Fruit fly (Drosophila melanogaster): ENCODE results near the gene CG13033.
"Not testable (repeated sequence)": the region's sequence is repeated elsewhere in the genome, so short reads cannot be mapped to it uniquely, and the experiment has no call there.

The CG13033 gene

DNA sequence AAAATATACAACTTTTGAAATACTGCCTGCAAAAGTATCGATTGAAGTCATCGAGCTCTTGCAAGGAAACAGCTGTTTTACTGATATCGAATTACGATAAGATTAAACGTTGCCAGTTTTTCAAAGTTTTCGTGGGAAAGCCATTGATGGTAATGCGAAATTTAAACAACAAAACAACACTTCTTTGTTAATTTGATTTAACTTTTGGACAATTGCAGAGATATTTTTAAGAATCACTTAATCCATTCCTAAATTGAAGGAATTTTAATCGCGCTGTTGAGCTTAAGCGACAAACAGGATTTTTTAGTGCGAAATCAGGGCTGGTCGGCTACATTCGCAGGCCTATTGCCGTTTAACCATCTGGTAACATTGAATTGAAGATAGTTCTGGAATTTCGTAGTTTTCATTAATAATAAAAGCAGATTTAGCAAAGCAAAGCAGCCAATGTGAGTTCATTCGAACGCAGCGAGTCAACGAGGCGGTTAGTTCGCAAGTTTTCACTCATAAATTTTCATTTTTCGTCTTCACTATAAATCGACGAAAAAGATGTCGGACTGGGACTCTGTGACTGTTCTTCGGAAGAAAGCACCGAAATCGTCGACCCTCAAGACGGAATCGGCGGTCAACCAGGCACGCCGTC, 29.0 kb upstream of the CG13033 start, which contains the start of gene mbf1:
mbf1 (plus strand) TSS at position 130 of the 640 bp plus-strand sequence.
- no peak for TF ChIP-seq Myc (optimal IDR thresholded peaks at IDR 0.05)
- no peak for TF ChIP-seq CG9705 (GFP tag; optimal IDR thresholded peaks at IDR 0.05)
- TF ChIP-seq psq (GFP tag; optimal IDR thresholded peaks at IDR 0.05): no peak
- peak; percentile 37 for TF ChIP-seq brk (GFP tag; optimal IDR thresholded peaks at IDR 0.05)
- no peak for TF ChIP-seq sv (GFP tag; optimal IDR thresholded peaks at IDR 0.05)
- no peak for TF ChIP-seq CrebA (GFP tag; optimal IDR thresholded peaks at IDR 0.05; ENCODE audit: borderline replicate concordance)
- TF ChIP-seq tai (GFP tag; optimal IDR thresholded peaks at IDR 0.05): no peak
- TF ChIP-seq usp (GFP tag; optimal IDR thresholded peaks at IDR 0.05): no peak
- TF ChIP-seq Hr83 (GFP tag; optimal IDR thresholded peaks at IDR 0.05; ENCODE audit: poor library complexity, severe bottlenecking): no peak
- TF ChIP-seq pan (optimal IDR thresholded peaks at IDR 0.05): no peak
- no peak for TF ChIP-seq dmrt93B (GFP tag; optimal IDR thresholded peaks at IDR 0.05)
- peak; percentile 57 for TF ChIP-seq Hnf4 (GFP tag; optimal IDR thresholded peaks at IDR 0.05)
- no peak for TF ChIP-seq Abd-B (GFP tag; optimal IDR thresholded peaks at IDR 0.05)
- no peak for TF ChIP-seq Vsx2 (GFP tag; optimal IDR thresholded peaks at IDR 0.05; ENCODE audit: partially characterized antibody)
- peak; percentile 20 for TF ChIP-seq HLH106 (tag; optimal IDR thresholded peaks at IDR 0.05)
- TF ChIP-seq rgr (GFP tag; optimal IDR thresholded peaks at IDR 0.05): no peak
- no peak for TF ChIP-seq dl (GFP tag; optimal IDR thresholded peaks at IDR 0.05; ENCODE audit: insufficient read depth in 1 of 2, partially characterized antibody in 2 of 2)
- no peak for TF ChIP-seq ey (GFP tag; optimal IDR thresholded peaks at IDR 0.05)
- TF ChIP-seq h (GFP tag; optimal IDR thresholded peaks at IDR 0.05): no peak
- no peak for TF ChIP-seq Hr78 (GFP tag; optimal IDR thresholded peaks at IDR 0.05)
- TF ChIP-seq dsf (GFP tag; optimal IDR thresholded peaks at IDR 0.05; ENCODE audit: borderline replicate concordance): no peak
- TF ChIP-seq CG32264 (GFP tag; optimal IDR thresholded peaks at IDR 0.05): no peak
- no peak for TF ChIP-seq Dfd (GFP tag; optimal IDR thresholded peaks at IDR 0.05)
- no peak for TF ChIP-seq N (GFP tag; optimal IDR thresholded peaks at IDR 0.05)
- no peak for TF ChIP-seq foxo (GFP tag; optimal IDR thresholded peaks at IDR 0.05)
- no peak for TF ChIP-seq jim (GFP tag; optimal IDR thresholded peaks at IDR 0.05)
- peak; percentile 15 for TF ChIP-seq Sp1 (GFP tag; optimal IDR thresholded peaks at IDR 0.05)
- TF ChIP-seq Rel (GFP tag; optimal IDR thresholded peaks at IDR 0.05): no peak
- peak; percentile 33 for TF ChIP-seq Rel (tag; optimal IDR thresholded peaks at IDR 0.05)
- TF ChIP-seq fru (GFP tag; optimal IDR thresholded peaks at IDR 0.05): peak; percentile 13
- no peak for TF ChIP-seq Dif (GFP tag; optimal IDR thresholded peaks at IDR 0.05; ENCODE audit: partially characterized antibody)
- no peak for TF ChIP-seq Jra (GFP tag; optimal IDR thresholded peaks at IDR 0.05)
- no peak for TF ChIP-seq woc (GFP tag; optimal IDR thresholded peaks at IDR 0.05)
- no peak for TF ChIP-seq Mio (GFP tag; optimal IDR thresholded peaks at IDR 0.05)
- TF ChIP-seq OdsH (GFP tag; optimal IDR thresholded peaks at IDR 0.05): no peak
- TF ChIP-seq br (GFP tag; optimal IDR thresholded peaks at IDR 0.05): no peak
- TF ChIP-seq sage (GFP tag; optimal IDR thresholded peaks at IDR 0.05): no peak
- no peak for TF ChIP-seq lola (GFP tag; optimal IDR thresholded peaks at IDR 0.05)
- TF ChIP-seq GATAd (GFP tag; optimal IDR thresholded peaks at IDR 0.05): no peak

DNA sequence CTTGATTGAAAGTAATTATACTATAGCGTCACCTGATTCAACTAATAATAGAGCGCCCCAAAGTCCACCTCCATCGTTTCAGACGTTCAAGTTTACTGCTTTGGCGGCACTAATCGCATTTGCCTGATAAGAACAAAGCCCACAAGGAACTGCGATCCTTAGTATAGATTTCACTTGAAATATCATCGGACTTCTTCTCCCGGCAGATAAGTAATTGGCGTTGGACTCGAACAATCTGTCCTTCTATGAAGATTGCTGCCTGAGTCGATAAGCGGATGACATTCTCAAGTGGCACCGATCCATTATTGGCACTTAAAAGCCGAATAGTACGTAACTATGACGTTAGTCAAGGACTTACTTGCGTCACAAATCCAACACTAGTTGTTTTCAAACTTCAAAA, 27.8 kb upstream of the CG13033 start, which contains the start of gene Mipp1:
Mipp1 (minus strand) TSS at position 101 of the 400 bp plus-strand sequence.
- not testable (repeated sequence) for TF ChIP-seq CrebA (GFP tag; optimal IDR thresholded peaks at IDR 0.05; ENCODE audit: borderline replicate concordance); dl (GFP tag; optimal IDR thresholded peaks at IDR 0.05; ENCODE audit: insufficient read depth in 1 of 2, partially characterized antibody in 2 of 2); fru (GFP tag; optimal IDR thresholded peaks at IDR 0.05)

DNA sequence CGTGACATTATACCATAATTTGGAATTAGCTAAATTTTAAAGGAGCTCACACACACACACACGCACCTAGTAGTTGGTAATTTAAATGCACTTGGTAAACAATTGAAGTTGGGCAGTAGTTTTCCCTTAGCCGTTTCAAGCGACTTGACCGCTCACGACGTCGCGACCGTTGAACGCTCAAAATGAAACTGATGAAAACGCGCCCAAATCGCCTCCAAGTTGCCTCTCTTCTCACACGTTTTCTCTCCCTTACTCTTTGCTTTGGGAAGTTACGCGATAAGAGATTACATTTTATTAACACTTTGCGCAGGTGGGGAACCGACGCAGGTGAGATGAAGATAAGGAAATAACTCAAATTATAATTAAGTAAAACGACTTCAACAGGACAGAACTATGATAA, 26.8 kb upstream of the CG13033 start:
- TF ChIP-seq Hnf4 (GFP tag; optimal IDR thresholded peaks at IDR 0.05) (peak; percentile 13), fru (GFP tag; optimal IDR thresholded peaks at IDR 0.05) (no peak), dl (GFP tag; optimal IDR thresholded peaks at IDR 0.05; ENCODE audit: insufficient read depth in 1 of 2, partially characterized antibody in 2 of 2) (peak in 1 of 2 experiments; percentile 44), N (GFP tag; optimal IDR thresholded peaks at IDR 0.05) (no peak), jim (GFP tag; optimal IDR thresholded peaks at IDR 0.05) (no peak), Dif (GFP tag; optimal IDR thresholded peaks at IDR 0.05; ENCODE audit: partially characterized antibody) (peak; percentile 15)

Measured in whole organism, wandering third instar larva.